Fruit fly (Drosophila melanogaster) Kc167 (cell line): ENCODE data around the gene mei-P26.

Experiments used
- Myc ChIP-seq: fragments of >200 bp; optimal IDR thresholded peaks from 2 replicates; lab custom pipeline; 2017; ENCODE audit warnings: missing external identifiers
- Sin3A ChIP-seq: fragments of >200 bp; optimal IDR thresholded peaks from 2 replicates; lab custom pipeline; 2018; ENCODE audit warnings: missing external identifiers
- psq ChIP-seq: fragments of >200 bp; optimal IDR thresholded peaks from 2 replicates; lab custom pipeline; 2017; ENCODE audit warnings: missing external identifiers

- no peak for TF ChIP-seq Myc (lab: Kevin White, UChicago)
- TF ChIP-seq Sin3A (lab: Kevin White, UChicago): no peak
- TF ChIP-seq psq (lab: Kevin White, UChicago): no peak
These were observed 73.4 kb downstream of the mei-P26 start, which contains the start of gene Ir8a for dm6 chrX:9236485-9236884.
